Fruit fly (Drosophila melanogaster) S2 (cell line): Measurements from ENCODE around the gene bol.

Source experiments
- CG8478 ChIP-seq: fragments of >200 bp; optimal IDR thresholded peaks from 2 replicates; lab custom pipeline; 2018
- CTCF ChIP-seq, 2 experiments: fragments of >200 bp; optimal IDR thresholded peaks; 2 replicates each; lab custom pipeline; 2018

Gene bol

DNA sequence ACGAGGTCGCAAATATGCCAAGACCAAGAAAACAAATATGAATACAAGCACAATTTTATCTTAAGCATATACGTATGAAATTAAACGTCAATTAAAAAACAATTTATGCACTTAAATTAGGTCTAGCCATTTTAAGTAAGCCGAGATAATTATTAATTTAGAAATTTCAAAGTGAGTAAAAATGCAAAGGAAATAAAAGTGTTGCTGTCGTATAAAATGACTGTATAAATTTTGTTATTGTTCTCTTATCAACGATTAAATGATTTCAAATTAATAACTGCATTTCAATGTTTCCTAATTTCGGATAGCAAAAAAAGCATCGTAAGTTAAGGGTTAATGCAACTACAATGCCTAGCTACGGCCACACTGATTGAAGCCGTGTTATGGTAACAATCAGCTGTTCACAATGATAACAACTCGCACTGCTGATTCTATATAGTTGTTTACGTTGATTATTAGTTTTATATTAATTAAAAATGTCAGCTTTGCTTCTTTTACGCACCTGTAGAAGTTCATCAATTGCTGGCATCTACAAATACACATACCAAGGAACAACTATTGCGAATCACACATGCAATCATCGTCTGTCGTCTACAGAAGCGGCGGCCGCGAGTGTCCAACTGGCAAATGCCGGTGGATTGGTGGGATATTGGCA, 61.3 kb downstream of the bol start, which contains the start of the genes CG4911 and CG4942:
Gene CG4911 (minus strand): TSS at position 1 of the 655 bp plus-strand sequence.
Gene CG4942 (plus strand): TSS at position 375 of the 655 bp plus-strand sequence.
- TF ChIP-seq CTCF (optimal IDR thresholded peaks at IDR 0.05; lab: Kevin White, UChicago): no peak
- no peak for TF ChIP-seq CG8478 (lab: Kevin White, UChicago)

DNA sequence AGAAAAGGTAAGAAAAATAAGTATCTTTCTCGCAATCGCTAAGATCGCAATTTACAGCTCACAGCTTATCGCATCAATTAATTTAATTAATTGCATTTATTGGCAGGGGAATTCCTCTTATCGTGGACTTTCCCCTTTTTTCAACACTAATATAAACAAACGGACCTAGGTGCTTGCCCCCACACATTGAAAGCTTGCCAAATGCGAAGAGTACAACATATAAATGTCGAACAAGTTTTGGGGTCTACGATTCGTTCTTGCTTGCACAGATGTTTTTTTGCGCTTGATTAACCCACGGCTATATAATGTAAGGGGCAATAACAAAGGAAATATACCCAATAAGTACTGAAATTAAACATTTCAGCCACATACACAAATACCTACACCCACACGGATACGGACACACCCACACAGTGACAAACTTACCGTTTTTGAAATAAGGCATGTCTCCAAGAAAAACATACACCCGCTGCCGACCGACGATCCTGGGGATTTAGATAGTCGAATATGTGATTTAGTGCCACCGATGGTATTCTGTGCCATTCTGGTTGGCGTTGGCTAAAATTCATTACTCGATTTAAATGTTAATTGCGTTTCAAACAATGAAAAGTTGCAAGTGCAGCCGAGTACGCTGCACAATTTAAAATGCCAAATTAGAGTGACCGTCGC, 62.0 kb downstream of the bol start:
- TF ChIP-seq CG8478 (lab: Kevin White, UChicago) (no peak), CTCF (optimal IDR thresholded peaks at IDR 0.05; lab: Kevin White, UChicago) (no peak)

DNA sequence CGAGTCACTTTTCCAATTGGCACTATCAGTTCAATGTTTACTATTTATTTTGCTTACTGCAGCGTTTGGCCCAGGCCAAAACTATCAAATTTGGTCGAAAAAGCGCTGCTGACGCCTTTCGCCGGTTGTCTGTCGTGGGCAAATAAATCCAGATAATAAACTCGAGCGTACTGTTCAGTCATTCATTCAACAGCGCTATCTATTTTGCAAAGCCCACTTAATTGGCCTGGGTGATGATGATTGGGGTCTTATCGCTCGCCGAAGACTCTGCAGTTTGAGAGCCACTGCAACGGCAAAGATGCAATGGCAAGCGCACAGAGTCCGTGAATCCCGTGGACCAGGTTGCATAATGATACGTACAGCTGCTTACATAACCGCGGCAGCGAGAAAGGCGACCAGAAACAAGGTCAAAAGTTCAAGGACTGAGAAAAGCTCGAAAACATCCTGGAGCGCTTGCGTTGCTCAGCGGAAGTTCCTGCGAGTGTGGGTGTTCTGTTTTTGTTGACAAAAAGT, 67.6 kb downstream of the bol start:
- TF ChIP-seq CTCF (optimal IDR thresholded peaks at IDR 0.05; lab: Kevin White, UChicago) (no peak), CG8478 (lab: Kevin White, UChicago) (no peak)

DNA sequence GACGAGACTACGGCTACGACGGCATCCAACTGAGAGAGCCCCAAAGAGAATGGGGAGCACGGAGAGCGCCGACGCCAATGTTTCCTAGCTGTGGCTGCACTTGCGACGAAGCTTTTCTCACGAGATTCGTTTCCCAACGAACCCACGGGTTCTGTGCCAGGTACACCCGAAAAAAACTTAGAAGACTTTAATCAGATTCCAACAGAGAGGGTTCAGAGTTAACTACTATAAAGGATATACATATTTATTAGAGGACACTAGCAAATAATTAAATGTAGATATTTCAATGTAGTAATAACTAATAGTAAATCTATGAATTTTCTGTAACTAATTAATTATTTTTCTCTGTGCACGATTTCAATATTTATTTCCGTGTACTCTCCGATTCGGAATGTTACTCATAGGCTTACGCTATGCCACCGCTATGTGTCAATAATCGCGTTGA, 68.2 kb downstream of the bol start, which contains the start of gene Argk1:
Gene Argk1 (minus strand): TSS at position 31 of the 445 bp plus-strand sequence.
- TF ChIP-seq CTCF (optimal IDR thresholded peaks at IDR 0.05; lab: Kevin White, UChicago) (no peak), CG8478 (lab: Kevin White, UChicago) (no peak)

DNA sequence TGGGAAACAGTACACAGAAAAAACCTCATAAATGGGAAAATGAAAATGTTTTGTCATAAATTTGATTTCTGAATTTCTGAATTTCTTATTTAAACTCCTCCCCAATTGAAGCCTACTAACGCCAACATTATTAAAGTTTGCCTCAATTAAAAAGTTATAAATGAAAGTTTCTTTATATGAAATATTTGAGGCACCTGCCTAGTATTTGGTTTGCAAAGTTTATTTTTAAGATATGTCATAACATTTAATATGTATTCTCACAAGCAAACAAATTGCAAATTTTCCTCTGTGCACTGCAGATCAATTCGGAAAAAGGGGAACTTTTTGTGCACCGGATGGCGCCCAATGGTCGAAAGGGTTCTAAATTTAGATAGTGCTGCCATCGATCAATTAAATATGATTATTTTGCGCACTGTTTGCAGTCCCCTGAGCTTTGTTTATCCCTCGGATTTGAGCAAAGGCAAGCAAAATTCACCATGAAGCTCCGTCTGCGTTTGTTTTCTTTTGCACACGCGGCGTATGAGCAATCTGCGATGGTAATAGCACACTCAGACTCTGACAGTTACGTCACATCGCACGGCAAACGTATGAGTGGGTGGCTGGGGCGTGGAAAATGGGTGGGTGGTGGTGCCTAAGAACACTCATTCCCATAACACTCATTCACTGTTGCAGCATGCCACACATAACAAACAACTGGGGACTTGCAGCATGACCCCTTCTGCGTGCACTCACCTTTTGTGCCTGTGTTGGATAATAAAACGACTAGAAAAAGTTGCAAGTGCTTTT, 69.0 kb downstream of the bol start:
- TF ChIP-seq CTCF (optimal IDR thresholded peaks at IDR 0.05; lab: Kevin White, UChicago) (no peak), CG8478 (lab: Kevin White, UChicago) (no peak)

- no peak for TF ChIP-seq CTCF (optimal IDR thresholded peaks at IDR 0.05; lab: Kevin White, UChicago)
- TF ChIP-seq CG8478 (lab: Kevin White, UChicago): no peak
Measured at dm6 chr3L:9064207-9064754, 69.9 kb downstream of the bol start.

DNA sequence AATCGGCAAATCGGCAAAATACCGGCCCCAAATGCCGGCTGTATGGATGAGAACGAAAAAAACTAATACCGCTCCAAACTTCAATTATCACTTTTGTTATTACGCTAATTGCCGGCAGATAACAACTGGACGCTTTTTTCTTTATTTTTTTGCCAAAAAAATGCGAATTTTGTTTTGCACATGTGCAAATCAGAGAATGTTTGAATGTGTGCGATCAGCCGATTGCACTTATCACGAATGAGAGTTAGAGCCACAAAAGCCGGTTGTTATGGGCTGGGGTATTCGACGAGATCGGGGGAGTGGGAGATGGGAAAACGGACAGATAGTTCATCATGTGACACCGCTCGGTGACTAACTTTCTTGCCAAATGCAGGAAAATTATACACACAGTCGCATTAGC, 70.6 kb downstream of the bol start:
- no peak for TF ChIP-seq CTCF (optimal IDR thresholded peaks at IDR 0.05; lab: Kevin White, UChicago)
- no peak for TF ChIP-seq CG8478 (lab: Kevin White, UChicago)

dm6 chr3L:9062816-9063215, 71.4 kb downstream of the bol start:
- TF ChIP-seq CTCF (optimal IDR thresholded peaks at IDR 0.05; lab: Kevin White, UChicago) (no peak), CG8478 (lab: Kevin White, UChicago) (no peak)

DNA sequence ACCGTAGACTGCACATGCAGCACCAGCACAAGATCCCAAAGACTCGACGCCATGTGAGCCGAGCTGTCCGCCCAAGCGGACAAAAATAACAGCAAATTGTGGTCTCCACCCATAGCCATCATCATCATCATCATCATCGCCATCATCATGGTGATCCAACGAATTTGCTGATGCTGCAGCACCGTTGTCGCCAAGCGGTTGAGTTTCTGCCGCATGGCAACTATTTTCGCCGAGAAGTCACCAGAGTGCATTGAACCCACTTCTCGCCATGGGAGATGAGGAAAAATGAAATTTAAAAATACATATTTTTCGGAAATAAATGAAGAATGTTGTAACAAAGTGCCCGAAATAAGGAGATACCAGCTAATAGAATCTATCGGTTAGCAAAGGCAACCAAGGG, 72.8 kb downstream of the bol start:
- no peak for TF ChIP-seq CG8478 (lab: Kevin White, UChicago)
- TF ChIP-seq CTCF (optimal IDR thresholded peaks at IDR 0.05; lab: Kevin White, UChicago): no peak

- TF ChIP-seq CTCF (optimal IDR thresholded peaks at IDR 0.05; lab: Kevin White, UChicago): no peak
- no peak for TF ChIP-seq CG8478 (lab: Kevin White, UChicago)
Measured at dm6 chr3L:9059611-9060203, 74.5 kb downstream of the bol start.

dm6 chr3L:9057429-9058088, 76.6 kb downstream of the bol start:
- TF ChIP-seq CTCF (optimal IDR thresholded peaks at IDR 0.05; lab: Kevin White, UChicago) (no peak), CG8478 (lab: Kevin White, UChicago) (no peak)

DNA sequence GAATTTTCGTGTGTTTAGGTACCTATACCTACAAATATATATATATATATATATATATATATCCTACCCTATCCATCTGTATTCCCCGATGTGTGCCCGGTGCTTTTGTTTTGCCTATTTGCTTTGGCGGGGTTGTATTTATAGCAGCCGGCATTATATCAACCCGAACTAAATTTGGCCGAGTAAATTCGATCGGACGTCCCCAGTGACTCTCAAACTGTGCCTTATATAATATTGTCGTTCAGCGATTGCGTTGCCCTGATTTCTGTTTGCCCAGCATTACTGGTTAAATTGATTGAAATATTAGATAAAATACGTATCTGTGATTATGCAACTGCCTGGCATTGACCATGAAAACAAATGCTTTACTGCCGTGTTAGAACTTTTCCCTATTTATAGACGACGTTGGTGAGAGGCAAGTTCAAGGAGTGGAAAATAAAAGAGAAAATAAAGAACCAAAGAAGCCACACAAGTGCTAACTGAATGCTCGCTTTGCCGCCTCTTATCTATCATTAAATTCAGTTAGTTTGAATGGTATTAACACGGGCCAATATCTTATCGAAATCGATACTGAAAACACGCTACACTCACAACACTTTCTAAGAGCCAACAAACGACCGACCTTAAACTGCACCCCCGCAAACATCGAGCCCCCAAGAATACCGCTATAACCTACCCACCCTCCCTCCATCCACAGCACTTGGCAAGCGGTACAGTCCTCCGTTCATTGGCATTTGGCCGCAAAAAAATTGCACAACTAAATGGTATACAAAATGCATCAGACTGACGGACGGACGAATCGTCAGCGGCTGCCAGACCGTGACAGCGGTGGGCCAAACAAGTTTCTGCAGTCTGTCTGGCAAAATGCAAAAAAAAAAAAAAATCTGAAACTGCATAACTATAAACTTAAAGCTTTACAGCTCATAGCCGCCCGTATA, 78.1 kb downstream of the bol start:
- TF ChIP-seq CG8478 (lab: Kevin White, UChicago) (no peak), CTCF (optimal IDR thresholded peaks at IDR 0.05; lab: Kevin White, UChicago) (no peak)
